Worm (Caenorhabditis elegans) whole organism, L3 larva: ENCODE measurements around the gene F40F8.4.

Experiments
- ZK546.5 ChIP-seq: sonication (generic microtip); optimal IDR thresholded peaks from 2 replicates; lab custom pipeline; 2017; ENCODE audit warnings: missing biosample characterization, missing genetic modification characterization
- ama-1 ChIP-seq: fragments of 150-350 bp; optimal IDR thresholded peaks from 2 replicates; lab custom pipeline; 2018
- fos-1 ChIP-seq: fragments of 150-350 bp; optimal IDR thresholded peaks from 2 replicates; lab custom pipeline; 2014; ENCODE audit warnings: missing biosample characterization, missing genetic modification characterization
- lin-39 ChIP-seq: fragments of 150-350 bp; optimal IDR thresholded peaks from 2 replicates; lab custom pipeline; 2018; ENCODE audit warnings: missing biosample characterization, missing genetic modification reagents, missing genetic modification characterization
- nhr-11 ChIP-seq: fragments of 150-350 bp; optimal IDR thresholded peaks from 2 replicates; lab custom pipeline; 2014; ENCODE audit warnings: missing biosample characterization, missing genetic modification characterization
- pqm-1 ChIP-seq: fragments of 150-350 bp; optimal IDR thresholded peaks from 2 replicates; lab custom pipeline; 2017; ENCODE audit warnings: missing biosample characterization, missing genetic modification characterization, inconsistent platforms

DNA sequence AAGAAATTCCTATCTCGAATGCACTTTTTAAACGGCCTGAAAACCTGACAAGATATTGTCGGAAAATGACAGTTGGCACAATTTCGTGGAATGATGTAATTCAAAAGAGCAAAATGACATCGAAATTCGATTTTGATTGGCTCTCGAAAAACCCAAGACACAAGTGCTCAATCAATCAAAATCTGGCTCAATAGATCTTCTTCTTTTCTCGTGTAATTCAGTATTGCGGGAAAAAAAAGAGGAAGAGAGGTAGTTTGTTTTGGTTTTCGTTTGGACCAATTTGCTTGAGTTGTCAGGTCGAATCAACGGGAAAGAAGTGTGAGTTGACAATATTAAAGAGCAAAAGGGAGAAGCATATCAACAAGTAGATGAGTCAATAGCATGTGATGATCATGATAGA, 4.3 kb downstream of the F40F8.4 start:
- TF ChIP-seq fos-1 (tag; lab: Kevin White, UChicago), result no peak
- no peak for TF ChIP-seq ama-1 (lab: Kevin White, UChicago)
- TF ChIP-seq nhr-11 (tag; lab: Kevin White, UChicago), result no peak
- TF ChIP-seq pqm-1 (tag; lab: Kevin White, UChicago), result no peak
- no peak for TF ChIP-seq ZK546.5 (tag; lab: Kevin White, UChicago)
- no peak for TF ChIP-seq lin-39 (tag; lab: Kevin White, UChicago)
